Worm (Caenorhabditis elegans): ENCODE data around the gene chil-7.

chil-7 gene

DNA sequence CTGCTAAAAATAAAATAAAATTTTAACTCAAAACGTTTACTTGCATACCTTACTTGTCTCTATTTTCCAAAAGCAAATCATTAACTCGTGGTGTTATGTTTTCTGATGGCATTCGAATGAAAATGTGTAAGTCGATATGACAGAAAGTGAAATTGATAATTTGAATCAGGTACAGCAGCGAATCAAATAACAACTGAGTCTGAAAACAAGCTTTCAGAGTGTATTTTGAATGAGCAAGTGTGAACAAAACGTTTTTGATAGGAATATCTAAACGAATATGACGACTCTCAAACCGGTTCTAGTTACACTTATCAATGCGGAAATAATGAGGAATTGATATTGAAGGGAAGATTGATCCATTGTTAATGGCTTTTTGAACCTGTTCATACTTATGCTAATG lies at the start of gene chil-7:
chil-7 (minus strand) TSS at position 112 of the 400 bp plus-strand sequence.
- no peak for TF ChIP-seq ceh-27 (GFP tag; optimal IDR thresholded peaks at IDR 0.05)
- no peak for TF ChIP-seq ztf-3 (GFP tag; optimal IDR thresholded peaks at IDR 0.05)
- TF ChIP-seq ceh-91 (GFP tag; IDR thresholded peaks at IDR 0.05), result no peak
- TF ChIP-seq chd-7 (tag; optimal IDR thresholded peaks at IDR 0.05), result no peak
- TF ChIP-seq egl-44 (GFP tag; IDR thresholded peaks at IDR 0.05), result no peak
- no peak for TF ChIP-seq F22D6.2 (tag; optimal IDR thresholded peaks at IDR 0.05)
- no peak for TF ChIP-seq pbrm-1 (GFP tag; IDR thresholded peaks at IDR 0.05)
- no peak for TF ChIP-seq lir-1 (GFP tag; conservative IDR thresholded peaks at IDR 0.05)
- TF ChIP-seq ceh-58 (GFP tag; IDR thresholded peaks at IDR 0.05), result no peak
- no peak for TF ChIP-seq F39B2.1 (GFP tag; IDR thresholded peaks at IDR 0.05)
- no peak for TF ChIP-seq tlf-1 (GFP tag; optimal IDR thresholded peaks at IDR 0.05)
- no peak for TF ChIP-seq F10E7.11 (tag; optimal IDR thresholded peaks at IDR 0.05)
- no peak for TF ChIP-seq snpc-1.3 (tag; optimal IDR thresholded peaks at IDR 0.05; ENCODE audit: insufficient read depth)
- no peak for TF ChIP-seq sptf-2 (GFP tag; optimal IDR thresholded peaks at IDR 0.05)
- no peak for TF ChIP-seq snpc-1.1 (tag; optimal IDR thresholded peaks at IDR 0.05; ENCODE audit: insufficient read depth)
- TF ChIP-seq repo-1 (tag; optimal IDR thresholded peaks at IDR 0.05), result no peak

DNA sequence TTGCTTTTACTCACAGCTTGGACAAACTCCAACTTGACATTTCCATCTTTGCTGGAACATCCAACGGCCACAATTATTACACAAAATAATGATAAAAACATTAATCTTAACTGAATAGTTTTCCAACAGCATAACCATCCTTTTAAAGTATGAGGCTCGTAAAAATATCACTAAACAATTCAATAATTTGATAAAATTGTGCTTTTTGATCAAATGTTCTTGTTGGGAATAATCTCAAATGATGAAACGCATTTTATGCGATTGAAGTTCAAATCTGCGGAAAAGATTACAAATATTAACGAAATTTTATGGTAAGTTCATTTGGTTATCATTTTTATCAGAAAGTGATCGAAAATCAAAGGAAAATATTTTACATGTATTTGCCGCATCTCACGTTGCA lies 49.5 kb upstream of the chil-7 start, which contains the start of gene pho-10:
pho-10 (minus strand) TSS at position 101 of the 400 bp plus-strand sequence.
- no peak for TF ChIP-seq ets-4 (GFP tag; optimal IDR thresholded peaks at IDR 0.05)
- no peak for TF ChIP-seq tbx-9 (tag; optimal IDR thresholded peaks at IDR 0.05; ENCODE audit: borderline replicate concordance)
- TF ChIP-seq F39B2.1 (GFP tag; IDR thresholded peaks at IDR 0.05), result no peak

DNA sequence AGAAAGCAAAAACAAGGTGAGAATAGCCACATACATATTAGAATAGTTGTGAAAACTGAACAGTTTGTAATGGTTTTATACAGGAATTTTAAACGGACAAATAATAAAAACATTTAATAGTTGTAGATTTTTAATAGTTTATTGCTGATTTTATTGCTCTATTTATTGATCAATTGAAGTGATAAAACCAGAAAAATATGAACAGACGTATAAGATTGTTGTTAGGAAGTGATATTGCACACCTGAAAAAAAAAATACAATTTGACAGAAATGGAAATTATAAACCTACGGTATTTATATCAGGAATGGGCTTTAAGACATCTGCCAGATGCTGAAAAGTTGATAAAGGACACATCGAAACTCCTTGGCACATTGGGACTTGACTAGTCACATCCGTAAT lies 46.9 kb upstream of the chil-7 start, which contains the start of gene C05C10.8:
C05C10.8 (minus strand) TSS at position 101 of the 400 bp plus-strand sequence.
- TF ChIP-seq ets-4 (GFP tag; optimal IDR thresholded peaks at IDR 0.05), result no peak
- no peak for TF ChIP-seq ekl-4 (GFP tag; IDR thresholded peaks at IDR 0.05)
- no peak for TF ChIP-seq nhr-90 (tag; optimal IDR thresholded peaks at IDR 0.05)
- no peak for TF ChIP-seq B0261.1 (tag; optimal IDR thresholded peaks at IDR 0.05)
- no peak for TF ChIP-seq lin-26 (GFP tag; IDR thresholded peaks at IDR 0.05)
- no peak for TF ChIP-seq F23B12.7 (tag; optimal IDR thresholded peaks at IDR 0.05; ENCODE audit: insufficient read depth)
- TF ChIP-seq F52B5.7 (tag; optimal IDR thresholded peaks at IDR 0.05), result no peak
- no peak for TF ChIP-seq let-526 (GFP tag; IDR thresholded peaks at IDR 0.05)
- no peak for TF ChIP-seq Y53G8AR.9 (GFP tag; conservative IDR thresholded peaks at IDR 0.05)
- no peak for TF ChIP-seq mxl-1 (tag; optimal IDR thresholded peaks at IDR 0.05)
- TF ChIP-seq B0019.2 (GFP tag; conservative IDR thresholded peaks at IDR 0.05), result no peak
- TF ChIP-seq nfya-2 (GFP tag; IDR thresholded peaks at IDR 0.05), result no peak
- no peak for TF ChIP-seq ceh-79 (tag; optimal IDR thresholded peaks at IDR 0.05)
- no peak for TF ChIP-seq hmg-1.2 (GFP tag; IDR thresholded peaks at IDR 0.05)
- TF ChIP-seq dpff-1 (tag; optimal IDR thresholded peaks at IDR 0.05), result no peak
- no peak for TF ChIP-seq K12H6.12 (tag; optimal IDR thresholded peaks at IDR 0.05)
- TF ChIP-seq F33H1.4 (GFP tag; IDR thresholded peaks at IDR 0.05), result no peak
- no peak for TF ChIP-seq Y56A3A.18 (GFP tag; IDR thresholded peaks at IDR 0.05)

DNA sequence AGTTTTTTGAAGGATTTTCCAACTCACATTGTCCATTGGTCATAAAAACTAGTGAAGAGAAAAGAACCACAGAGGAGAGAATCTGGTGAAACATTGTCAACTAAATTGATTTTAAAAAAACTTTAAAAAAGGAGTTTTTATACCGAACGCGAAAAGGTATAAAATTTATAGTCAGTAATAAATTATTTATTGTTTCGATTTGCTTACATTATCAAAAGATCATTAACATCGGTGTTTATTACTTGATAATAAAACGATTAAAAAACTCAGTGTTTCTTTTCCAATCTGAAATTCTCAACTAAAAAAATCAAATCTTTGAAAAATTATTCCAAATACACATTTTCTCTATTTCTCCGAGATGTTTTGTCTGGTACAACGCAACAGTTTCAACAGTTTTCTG lies 45.2 kb upstream of the chil-7 start, which contains the start of gene F26C11.4:
F26C11.4 (minus strand) TSS at position 101 of the 400 bp plus-strand sequence.
- TF ChIP-seq hsf-1 (GFP tag; IDR thresholded peaks at IDR 0.05), result no peak

All from whole organism, young adult.